Worm (Caenorhabditis elegans) whole organism, L3 larva: ENCODE measurements around the gene tebp-1.
"Not testable (repeated sequence)": the region's sequence is repeated elsewhere in the genome, so short reads cannot be mapped to it uniquely, and the experiment has no call there.

Source experiments
- R02D3.7 ChIP-seq: fragments of 150-350 bp; optimal IDR thresholded peaks from 2 replicates; lab custom pipeline; 2014; ENCODE audit warnings: missing biosample characterization, missing genetic modification characterization
- ZK546.5 ChIP-seq: sonication (generic microtip); optimal IDR thresholded peaks from 2 replicates; lab custom pipeline; 2017; ENCODE audit warnings: missing biosample characterization, missing genetic modification characterization
- aly-2 ChIP-seq: fragments of 150-350 bp; optimal IDR thresholded peaks from 2 replicates; lab custom pipeline; 2014; ENCODE audit warnings: missing biosample characterization, missing genetic modification characterization
- ama-1 ChIP-seq: fragments of 150-350 bp; optimal IDR thresholded peaks from 2 replicates; lab custom pipeline; 2018
- ceh-16 ChIP-seq: sonication (generic microtip); optimal IDR thresholded peaks from 2 replicates; lab custom pipeline; 2017; ENCODE audit warnings: missing biosample characterization, missing genetic modification characterization
- ceh-28 ChIP-seq: fragments of 150-350 bp; optimal IDR thresholded peaks from 2 replicates; lab custom pipeline; 2014; ENCODE audit warnings: missing biosample characterization, missing genetic modification reagents, missing genetic modification characterization
- ceh-82 ChIP-seq: fragments of 150-350 bp; optimal IDR thresholded peaks from 2 replicates; lab custom pipeline; 2014; ENCODE audit warnings: missing biosample characterization, missing genetic modification characterization
- ceh-9 ChIP-seq: sonication (generic microtip); optimal IDR thresholded peaks from 2 replicates; lab custom pipeline; 2018; ENCODE audit warnings: missing biosample characterization, missing genetic modification characterization
- daf-12 ChIP-seq: fragments of 150-350 bp; optimal IDR thresholded peaks from 2 replicates; lab custom pipeline; 2014; ENCODE audit warnings: missing biosample characterization, missing genetic modification reagents, missing genetic modification characterization
- egl-27 ChIP-seq: sonication (generic microtip); optimal IDR thresholded peaks from 4 replicates; lab custom pipeline; 2017; ENCODE audit warnings: missing biosample characterization, missing genetic modification reagents, missing genetic modification characterization
- egl-5 ChIP-seq: fragments of 150-350 bp; optimal IDR thresholded peaks from 2 replicates; lab custom pipeline; 2017; ENCODE audit warnings: missing biosample characterization, missing genetic modification reagents, missing genetic modification characterization, inconsistent platforms
- elt-1 ChIP-seq: fragments of 150-350 bp; optimal IDR thresholded peaks from 2 replicates; lab custom pipeline; 2014; ENCODE audit warnings: missing biosample characterization, missing genetic modification characterization
- elt-2 ChIP-seq: sonication (generic microtip); optimal IDR thresholded peaks from 2 replicates; lab custom pipeline; 2016; ENCODE audit warnings: missing genetic modification reagents, mild to moderate bottlenecking, missing genetic modification characterization, missing compliant biosample characterization
- elt-3 ChIP-seq, 3 experiments: fragments of 150-350 bp in 1 of 3; sonication (generic microtip) in 2 of 3; optimal IDR thresholded peaks; 2 replicates in 2 of 3; 4 replicates in 1 of 3; lab custom pipeline; 2014 to 2017; ENCODE audit warnings: missing biosample characterization in 3 of 3, missing genetic modification characterization in 3 of 3
- fkh-10 ChIP-seq: sonication (generic microtip); optimal IDR thresholded peaks from 2 replicates; lab custom pipeline; 2017; ENCODE audit warnings: missing biosample characterization, missing genetic modification reagents, missing genetic modification characterization
- fkh-2 ChIP-seq: fragments of 150-350 bp; optimal IDR thresholded peaks from 2 replicates; lab custom pipeline; 2014; ENCODE audit warnings: missing biosample characterization, missing genetic modification reagents, missing genetic modification characterization
- fos-1 ChIP-seq: fragments of 150-350 bp; optimal IDR thresholded peaks from 2 replicates; lab custom pipeline; 2014; ENCODE audit warnings: missing biosample characterization, missing genetic modification characterization
- hmg-11 ChIP-seq: sonication (generic microtip); optimal IDR thresholded peaks from 2 replicates; lab custom pipeline; 2016; ENCODE audit warnings: missing genetic modification characterization, missing compliant biosample characterization
- jun-1 ChIP-seq: fragments of 150-350 bp; optimal IDR thresholded peaks from 2 replicates; lab custom pipeline; 2014; ENCODE audit warnings: missing biosample characterization, missing genetic modification reagents, missing genetic modification characterization
- lin-15B ChIP-seq: fragments of 150-350 bp; optimal IDR thresholded peaks from 2 replicates; lab custom pipeline; 2014; ENCODE audit warnings: missing biosample characterization, missing genetic modification characterization
- lin-39 ChIP-seq: fragments of 150-350 bp; optimal IDR thresholded peaks from 2 replicates; lab custom pipeline; 2018; ENCODE audit warnings: missing biosample characterization, missing genetic modification reagents, missing genetic modification characterization
- lsy-12 ChIP-seq: sonication (generic microtip); optimal IDR thresholded peaks from 2 replicates; lab custom pipeline; 2016; ENCODE audit warnings: mild to moderate bottlenecking, missing genetic modification characterization, missing compliant biosample characterization
- mdl-1 ChIP-seq: fragments of 150-350 bp; optimal IDR thresholded peaks from 2 replicates; lab custom pipeline; 2014; ENCODE audit warnings: missing biosample characterization, missing genetic modification characterization
- mml-1 ChIP-seq: fragments of 150-350 bp; sonication (generic microtip); optimal IDR thresholded peaks from 3 replicates; lab custom pipeline; 2014; ENCODE audit warnings: missing biosample characterization, missing genetic modification characterization
- nfya-1 ChIP-seq: sonication (generic microtip); optimal IDR thresholded peaks from 2 replicates; lab custom pipeline; 2017; ENCODE audit warnings: missing genetic modification characterization, mild to moderate bottlenecking, missing compliant biosample characterization, antibody characterized with exemption, moderate library complexity; ENCODE audit not compliant: insufficient read depth
- nhr-11 ChIP-seq: fragments of 150-350 bp; optimal IDR thresholded peaks from 2 replicates; lab custom pipeline; 2014; ENCODE audit warnings: missing biosample characterization, missing genetic modification characterization
- nhr-23 ChIP-seq: fragments of 150-350 bp; optimal IDR thresholded peaks from 2 replicates; lab custom pipeline; 2014; ENCODE audit warnings: missing biosample characterization, missing genetic modification reagents, missing genetic modification characterization
- nhr-237 ChIP-seq: fragments of 150-350 bp; optimal IDR thresholded peaks from 2 replicates; lab custom pipeline; 2014; ENCODE audit warnings: missing biosample characterization, missing genetic modification characterization
- nhr-25 ChIP-seq: sonication (generic microtip); optimal IDR thresholded peaks from 2 replicates; lab custom pipeline; 2017; ENCODE audit warnings: missing biosample characterization, missing genetic modification characterization
- nhr-28 ChIP-seq: fragments of 150-350 bp; optimal IDR thresholded peaks from 2 replicates; lab custom pipeline; 2014; ENCODE audit warnings: missing biosample characterization, missing genetic modification characterization
- nhr-43 ChIP-seq: sonication (generic microtip); optimal IDR thresholded peaks from 2 replicates; lab custom pipeline; 2016; ENCODE audit warnings: mild to moderate bottlenecking, missing genetic modification characterization, missing compliant biosample characterization; ENCODE audit not compliant: poor library complexity, severe bottlenecking
- nhr-67 ChIP-seq: fragments of 150-350 bp; optimal IDR thresholded peaks from 2 replicates; lab custom pipeline; 2014; ENCODE audit warnings: missing biosample characterization, missing genetic modification characterization
- nhr-77 ChIP-seq: fragments of 150-350 bp; optimal IDR thresholded peaks from 2 replicates; lab custom pipeline; 2014; ENCODE audit warnings: missing biosample characterization, missing genetic modification characterization
- pha-4 ChIP-seq: fragments of 150-350 bp; optimal IDR thresholded peaks from 2 replicates; lab custom pipeline; 2014; ENCODE audit warnings: missing biosample characterization, missing genetic modification reagents, missing genetic modification characterization
- pqm-1 ChIP-seq: fragments of 150-350 bp; optimal IDR thresholded peaks from 2 replicates; lab custom pipeline; 2017; ENCODE audit warnings: missing biosample characterization, missing genetic modification characterization, inconsistent platforms
- sea-2 ChIP-seq: fragments of 150-350 bp; sonication (generic microtip); optimal IDR thresholded peaks from 4 replicates; lab custom pipeline; 2014; ENCODE audit warnings: missing biosample characterization, missing genetic modification reagents, missing genetic modification characterization
- skn-1 ChIP-seq: fragments of 150-350 bp; optimal IDR thresholded peaks from 2 replicates; lab custom pipeline; 2014; ENCODE audit warnings: missing biosample characterization, missing genetic modification characterization
- snpc-4 ChIP-seq: fragments of 150-350 bp; optimal IDR thresholded peaks from 2 replicates; lab custom pipeline; 2014; ENCODE audit warnings: missing biosample characterization, missing genetic modification characterization
- tbx-2 ChIP-seq: sonication (generic microtip); optimal IDR thresholded peaks from 2 replicates; lab custom pipeline; 2016; ENCODE audit warnings: mild to moderate bottlenecking, missing genetic modification characterization, missing compliant biosample characterization
- unc-39 ChIP-seq: sonication (generic microtip); optimal IDR thresholded peaks from 4 replicates; lab custom pipeline; 2017; ENCODE audit warnings: missing biosample characterization, missing genetic modification characterization
- unc-62 ChIP-seq: fragments of 150-350 bp; sonication (generic microtip); optimal IDR thresholded peaks from 4 replicates; lab custom pipeline; 2014; ENCODE audit warnings: missing biosample characterization, missing genetic modification reagents, missing genetic modification characterization
- zag-1 ChIP-seq: fragments of 150-350 bp; optimal IDR thresholded peaks from 2 replicates; lab custom pipeline; 2014; ENCODE audit warnings: missing biosample characterization, missing genetic modification characterization
- ztf-11 ChIP-seq: fragments of 150-350 bp; optimal IDR thresholded peaks from 2 replicates; lab custom pipeline; 2014; ENCODE audit warnings: missing biosample characterization, missing genetic modification characterization
- ztf-4 ChIP-seq: fragments of 150-350 bp; optimal IDR thresholded peaks from 2 replicates; lab custom pipeline; 2014; ENCODE audit warnings: missing biosample characterization, missing genetic modification characterization

Gene tebp-1

DNA sequence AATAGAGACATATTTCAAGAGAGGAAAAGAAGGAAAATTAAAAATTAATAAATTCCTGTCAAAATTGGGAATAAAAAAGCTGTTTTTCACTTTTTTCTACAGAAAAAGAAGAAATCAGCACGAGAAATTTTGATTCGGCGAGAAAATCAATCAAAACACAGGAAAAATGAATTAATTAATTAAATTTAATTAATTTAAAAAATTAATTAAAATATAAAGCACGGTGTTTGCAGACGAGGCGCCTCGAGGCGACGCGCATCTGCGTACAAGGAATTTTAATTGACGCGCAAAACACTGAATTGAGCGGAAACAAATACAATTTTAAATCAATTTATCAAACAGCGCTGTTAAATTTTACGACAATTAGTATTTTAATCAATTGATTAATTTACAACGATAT, 40.6 kb upstream of the tebp-1 start:
- TF ChIP-seq tbx-2 (tag; lab: Kevin White, UChicago), result no peak
- TF ChIP-seq mml-1 (tag; lab: Kevin White, UChicago), result no peak
- no peak for TF ChIP-seq ceh-28
- TF ChIP-seq pqm-1 (tag; lab: Kevin White, UChicago), result no peak
- TF ChIP-seq ZK546.5 (tag; lab: Kevin White, UChicago), result no peak
- no peak for TF ChIP-seq ama-1 (lab: Kevin White, UChicago)
- TF ChIP-seq fkh-2 (tag; lab: Kevin White, UChicago), result no peak
- TF ChIP-seq ztf-4 (tag; lab: Kevin White, UChicago), result no peak
- TF ChIP-seq ceh-9, result no peak
- TF ChIP-seq mdl-1 (tag; lab: Kevin White, UChicago), result no peak
- TF ChIP-seq nhr-237 (tag; lab: Kevin White, UChicago), result no peak
- no peak for TF ChIP-seq skn-1 (tag; lab: Kevin White, UChicago)
- TF ChIP-seq elt-1 (tag; lab: Kevin White, UChicago), result no peak
- TF ChIP-seq R02D3.7 (tag; lab: Kevin White, UChicago), result no peak
- no peak for TF ChIP-seq nhr-23
- no peak for TF ChIP-seq pha-4 (tag; lab: Kevin White, UChicago)
- no peak for TF ChIP-seq fkh-10 (GFP tag; lab: Kevin White, UChicago)
- no peak for TF ChIP-seq egl-27 (tag; lab: Kevin White, UChicago)
- no peak for TF ChIP-seq snpc-4
- no peak for TF ChIP-seq elt-2 (tag; lab: Kevin White, UChicago)

ce11 chrII:14344166-14344565, 17.7 kb upstream of the tebp-1 start, which contains the start of gene ddl-3:
ddl-3 (minus strand) TSS chrII:14344454.
- TF ChIP-seq ztf-4 (tag; lab: Kevin White, UChicago); ama-1 (lab: Kevin White, UChicago); fkh-2 (tag; lab: Kevin White, UChicago): not testable (repeated sequence)

DNA sequence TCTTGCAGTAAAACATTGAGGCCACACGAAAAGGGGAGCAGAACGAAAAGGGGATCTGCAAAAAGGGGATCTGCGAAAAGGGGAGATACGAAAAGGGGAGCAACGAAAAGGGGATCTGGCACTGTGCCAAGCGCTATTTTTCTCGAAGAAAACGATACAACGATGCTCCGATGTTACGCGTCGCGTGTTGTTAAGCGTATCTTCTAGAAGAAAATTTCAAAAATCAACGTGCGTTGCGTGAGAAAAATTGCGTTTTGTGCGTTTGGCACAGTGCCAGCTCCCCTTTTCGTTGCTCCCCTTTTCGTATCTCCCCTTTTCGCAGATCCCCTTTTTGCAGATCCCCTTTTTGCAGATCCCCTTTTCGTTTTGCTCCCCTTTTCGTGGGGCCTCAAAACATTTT, 15.6 kb upstream of the tebp-1 start, which contains the start of gene Y54G11A.9:
Gene Y54G11A.9 (minus strand): TSS at position 196 of the 400 bp plus-strand sequence.
- not testable (repeated sequence) for TF ChIP-seq nhr-77; hmg-11 (tag; lab: Kevin White, UChicago); elt-3 (tag; optimal IDR thresholded peaks at IDR 0.05; lab: Kevin White, UChicago)

- TF ChIP-seq lin-15B (tag; lab: Kevin White, UChicago) (peak; percentile 92), elt-3 (tag; optimal IDR thresholded peaks at IDR 0.05; lab: Kevin White, UChicago) (no peak), skn-1 (tag; lab: Kevin White, UChicago) (peak; percentile 77), lin-39 (peak; percentile 98), fos-1 (tag; lab: Kevin White, UChicago) (no peak), unc-39 (tag; lab: Kevin White, UChicago) (no peak), daf-12 (tag; lab: Kevin White, UChicago) (no peak), ZK546.5 (tag; lab: Kevin White, UChicago) (peak; percentile 85), mdl-1 (tag; lab: Kevin White, UChicago) (no peak), snpc-4 (peak; percentile 91), hmg-11 (tag; lab: Kevin White, UChicago) (peak; percentile 92), nhr-23 (peak; percentile 88), ztf-11 (tag; lab: Kevin White, UChicago) (no peak), nfya-1 (tag; lab: Kevin White, UChicago) (peak; percentile 99), ceh-82 (tag; lab: Kevin White, UChicago) (no peak), unc-62 (GFP tag; lab: Kevin White, UChicago) (no peak), pqm-1 (tag; lab: Kevin White, UChicago) (peak; percentile 80), aly-2 (tag; lab: Kevin White, UChicago) (no peak), zag-1 (tag; lab: Kevin White, UChicago) (no peak), elt-1 (tag; lab: Kevin White, UChicago) (no peak), lsy-12 (tag; lab: Kevin White, UChicago) (peak; percentile 78), elt-2 (tag; lab: Kevin White, UChicago) (peak; percentile 46), nhr-43 (tag; lab: Kevin White, UChicago) (peak; percentile 51), ceh-9 (no peak), nhr-25 (tag; lab: Kevin White, UChicago) (peak; percentile 81), nhr-28 (no peak), tbx-2 (tag; lab: Kevin White, UChicago) (peak; percentile 23), egl-5 (tag; lab: Kevin White, UChicago) (peak; percentile 97), fkh-10 (GFP tag; lab: Kevin White, UChicago) (peak; percentile 63), jun-1 (tag; lab: Kevin White, UChicago) (peak; percentile 68), nhr-11 (tag; lab: Kevin White, UChicago) (no peak), ama-1 (lab: Kevin White, UChicago) (peak; percentile 92), nhr-67 (tag; lab: Kevin White, UChicago) (peak; percentile 21), ceh-16 (no peak), mml-1 (tag; lab: Kevin White, UChicago) (no peak), ztf-4 (tag; lab: Kevin White, UChicago) (no peak), sea-2 (no peak), nhr-237 (tag; lab: Kevin White, UChicago) (no peak)
These were observed 12.4 kb upstream of the tebp-1 start, which contains the start of the genes Y54G11A.17, lin-7 and elof-1 for ce11 chrII:14349356-14349923. Y54G11A.17 (minus strand) TSS chrII:14349406. lin-7 (minus strand) TSS chrII:14349406. elof-1 (plus strand) TSS chrII:14349738.
